Comparison of ENCODE assay signal across 2 fruit fly cellular contexts in the genomic region with DNA sequence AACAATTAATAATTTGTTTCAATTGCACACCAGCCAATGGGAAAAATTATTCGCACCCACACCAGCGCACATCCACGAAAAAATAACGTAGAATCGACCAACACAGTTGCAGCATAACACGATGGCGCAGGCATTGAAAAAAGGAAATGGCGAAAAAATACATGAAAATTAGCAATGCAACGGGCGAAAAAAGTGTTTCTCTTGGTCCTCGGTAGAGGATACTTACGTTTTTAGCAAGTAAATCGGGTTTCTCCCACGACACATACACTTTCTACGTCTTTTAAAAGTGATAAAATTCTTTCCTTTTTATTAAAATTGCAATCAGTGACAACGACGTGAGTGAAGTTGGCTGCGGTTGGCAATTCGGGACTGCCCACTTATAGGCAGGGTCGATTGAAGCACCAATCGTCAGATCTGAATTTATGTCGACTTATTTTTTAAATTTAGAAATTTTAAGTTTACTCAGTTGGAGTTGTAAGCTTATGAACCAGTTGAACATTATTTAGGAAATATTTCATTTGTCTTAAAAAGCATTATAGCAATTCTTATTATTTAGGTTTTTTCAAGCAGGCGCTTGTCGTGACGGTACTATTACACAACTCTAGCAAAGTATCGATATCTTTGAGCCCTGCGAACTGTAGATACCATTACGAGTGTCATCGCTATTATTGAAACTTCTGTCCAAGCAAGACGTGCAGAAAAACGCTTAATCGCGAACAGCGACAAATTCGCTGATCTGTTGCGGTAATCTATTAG.
TF ChIP-seq lines count a peak whose summit lies in the region.

A gene (minus strand): TSS at position 352 of the 756 bp plus-strand sequence.
A gene (plus strand): TSS at position 661 of the 756 bp plus-strand sequence.

TF ChIP-seq in whole organism, embryonic, 481 proteins besides CTCF, POLR2A, EP300 and RAD21 (continued from another document and continues in another):
- TF ChIP-seq Six4 (GFP tag; optimal IDR thresholded peaks at IDR 0.05; lab: Kevin White, UChicago) (peak; percentile 76), CG12219 (GFP tag; optimal IDR thresholded peaks at IDR 0.05; lab: Kevin White, UChicago) (peak; percentile 73), CG2889 (GFP tag; IDR thresholded peaks at IDR 0.05; lab: Robert Waterston, UW) (peak; percentile 82), CG1024 (GFP tag; IDR thresholded peaks at IDR 0.05; lab: Robert Waterston, UW) (peak; percentile 85), Camta (GFP tag; optimal IDR thresholded peaks at IDR 0.05; lab: Kevin White, UChicago) (peak; percentile 95), CG8478 (optimal IDR thresholded peaks at IDR 0.05; lab: Kevin White, UChicago) (no peak), prd (optimal IDR thresholded peaks at IDR 0.05; lab: Kevin White, UChicago) (no peak), prd (GFP tag; IDR thresholded peaks at IDR 0.05; lab: Robert Waterston, UW) (peak; percentile 89), CG32767 (GFP tag; IDR thresholded peaks at IDR 0.05; lab: Robert Waterston, UW) (peak; percentile 77), ind (GFP tag; optimal IDR thresholded peaks at IDR 0.05; lab: Kevin White, UChicago) (peak; percentile 90), tx (GFP tag; optimal IDR thresholded peaks at IDR 0.05; lab: Kevin White, UChicago) (peak; percentile 82), nau (GFP tag; optimal IDR thresholded peaks at IDR 0.05; lab: Kevin White, UChicago) (no peak), CG17568 (GFP tag; optimal IDR thresholded peaks at IDR 0.05; lab: Kevin White, UChicago) (peak; percentile 88), Bteb2 (GFP tag; optimal IDR thresholded peaks at IDR 0.05; lab: Kevin White, UChicago) (peak; percentile 91), CG3847 (GFP tag; IDR thresholded peaks at IDR 0.05; lab: Robert Waterston, UW) (peak; percentile 93), ftz-f1 (GFP tag; optimal IDR thresholded peaks at IDR 0.05; lab: Kevin White, UChicago) (peak; percentile 82), Ets97D (GFP tag; optimal IDR thresholded peaks at IDR 0.05; lab: Kevin White, UChicago) (peak; percentile 99), CG43689 (GFP tag; IDR thresholded peaks at IDR 0.05; lab: Robert Waterston, UW) (peak; percentile 70), CG2875 (GFP tag; optimal IDR thresholded peaks at IDR 0.05; lab: Kevin White, UChicago) (peak; percentile 86), stc (GFP tag; IDR thresholded peaks at IDR 0.05; lab: Robert Waterston, UW) (peak; percentile 83), Awh (GFP tag; IDR thresholded peaks at IDR 0.05; lab: Robert Waterston, UW) (peak; percentile 87), CG2678 (tag; optimal IDR thresholded peaks at IDR 0.05; lab: Kevin White, UChicago) (peak; percentile 89), Sox102F (GFP tag; optimal IDR thresholded peaks at IDR 0.05; lab: Kevin White, UChicago) (peak; percentile 80), gt (GFP tag; IDR thresholded peaks at IDR 0.05; lab: Robert Waterston, UW) (peak; percentile 82), Sin3A (optimal IDR thresholded peaks at IDR 0.05; lab: Kevin White, UChicago) (peak; percentile 97), CG12236 (GFP tag; optimal IDR thresholded peaks at IDR 0.05; lab: Kevin White, UChicago) (peak; percentile 86), Dbx (GFP tag; IDR thresholded peaks at IDR 0.05; lab: Robert Waterston, UW) (peak; percentile 93), slbo (GFP tag; IDR thresholded peaks at IDR 0.05; lab: Robert Waterston, UW) (peak; percentile 93), Neu2 (GFP tag; optimal IDR thresholded peaks at IDR 0.05; lab: Kevin White, UChicago; ENCODE audit: borderline replicate concordance) (peak; percentile 91), CG11504 (tag; optimal IDR thresholded peaks at IDR 0.05; lab: Kevin White, UChicago) (peak; percentile 87), nerfin-1 (tag; optimal IDR thresholded peaks at IDR 0.05; lab: Kevin White, UChicago) (peak; percentile 90), Lhr (GFP tag; optimal IDR thresholded peaks at IDR 0.05; lab: Kevin White, UChicago) (peak; percentile 93), CG3065 (GFP tag; optimal IDR thresholded peaks at IDR 0.05; lab: Kevin White, UChicago) (peak; percentile 83), CrebB (tag; optimal IDR thresholded peaks at IDR 0.05; lab: Kevin White, UChicago) (peak; percentile 91), Ravus (GFP tag; IDR thresholded peaks at IDR 0.05; lab: Robert Waterston, UW) (peak; percentile 43), CG7556 (GFP tag; optimal IDR thresholded peaks at IDR 0.05; lab: Kevin White, UChicago) (peak; percentile 86), sima (GFP tag; optimal IDR thresholded peaks at IDR 0.05; lab: Kevin White, UChicago) (peak; percentile 62), CG6689 (GFP tag; IDR thresholded peaks at IDR 0.05; lab: Robert Waterston, UW) (peak; percentile 83), HmgZ (tag; optimal IDR thresholded peaks at IDR 0.05; lab: Kevin White, UChicago) (peak; percentile 95), Dip2 (GFP tag; IDR thresholded peaks at IDR 0.05; lab: Robert Waterston, UW) (no peak), Sox100B (GFP tag; optimal IDR thresholded peaks at IDR 0.05; lab: Kevin White, UChicago) (peak; percentile 95), Kr (GFP tag; optimal IDR thresholded peaks at IDR 0.05; lab: Kevin White, UChicago) (peak; percentile 23), Hey (tag; optimal IDR thresholded peaks at IDR 0.05; lab: Kevin White, UChicago) (peak; percentile 93), Bgb (GFP tag; IDR thresholded peaks at IDR 0.05; lab: Robert Waterston, UW; ENCODE audit: partially characterized antibody) (peak; percentile 78), Gug (GFP tag; IDR thresholded peaks at IDR 0.05; lab: Robert Waterston, UW) (peak; percentile 81), sisA (GFP tag; IDR thresholded peaks at IDR 0.05; lab: Robert Waterston, UW) (peak; percentile 82), CG13287 (GFP tag; IDR thresholded peaks at IDR 0.05; lab: Robert Waterston, UW; ENCODE audit: partially characterized antibody) (peak; percentile 89), amos (GFP tag; IDR thresholded peaks at IDR 0.05; lab: Robert Waterston, UW; ENCODE audit: partially characterized antibody) (peak; percentile 80), CG14860 (GFP tag; IDR thresholded peaks at IDR 0.05; lab: Robert Waterston, UW; ENCODE audit: partially characterized antibody) (peak; percentile 81), row (GFP tag; IDR thresholded peaks at IDR 0.05; lab: Robert Waterston, UW) (peak; percentile 95), Dip3 (GFP tag; optimal IDR thresholded peaks at IDR 0.05; lab: Kevin White, UChicago) (peak; percentile 95), Gsc (GFP tag; IDR thresholded peaks at IDR 0.05; lab: Robert Waterston, UW) (peak; percentile 35; the same call in 1 of the 2 replicates), CG7839 (tag; optimal IDR thresholded peaks at IDR 0.05; lab: Kevin White, UChicago) (peak; percentile 89), CG12104 (GFP tag; optimal IDR thresholded peaks at IDR 0.05; lab: Kevin White, UChicago) (peak; percentile 97), zfh2 (GFP tag; optimal IDR thresholded peaks at IDR 0.05; lab: Kevin White, UChicago) (peak; percentile 96), CG10654 (GFP tag; optimal IDR thresholded peaks at IDR 0.05; lab: Kevin White, UChicago) (peak; percentile 90), hbn (GFP tag; IDR thresholded peaks at IDR 0.05; lab: Robert Waterston, UW; ENCODE audit: partially characterized antibody) (peak; percentile 85), CG8281 (tag; optimal IDR thresholded peaks at IDR 0.05; lab: Kevin White, UChicago) (peak; percentile 80), CG11398 (GFP tag; optimal IDR thresholded peaks at IDR 0.05; lab: Kevin White, UChicago) (peak; percentile 87), Optix (GFP tag; IDR thresholded peaks at IDR 0.05; lab: Robert Waterston, UW) (peak; percentile 86)

TF ChIP-seq in whole organism, prepupa, 60 proteins besides CTCF, POLR2A, EP300 and RAD21 (continued from another document):
- peak; percentile 91 for TF ChIP-seq Hr39 (GFP tag; optimal IDR thresholded peaks at IDR 0.05; lab: Kevin White, UChicago)
- TF ChIP-seq topi (GFP tag; optimal IDR thresholded peaks at IDR 0.05; lab: Kevin White, UChicago), result peak; percentile 88
- TF ChIP-seq Smox (GFP tag; optimal IDR thresholded peaks at IDR 0.05; lab: Kevin White, UChicago), result peak; percentile 84
- peak; percentile 69 for TF ChIP-seq fd59A (GFP tag; optimal IDR thresholded peaks at IDR 0.05; lab: Kevin White, UChicago)
- peak; percentile 83 for TF ChIP-seq net (GFP tag; optimal IDR thresholded peaks at IDR 0.05; lab: Kevin White, UChicago)
- peak; percentile 84 for TF ChIP-seq eg (GFP tag; IDR thresholded peaks at IDR 0.05; lab: Robert Waterston, UW)
- TF ChIP-seq CG1621 (tag; optimal IDR thresholded peaks at IDR 0.05; lab: Kevin White, UChicago), result peak; percentile 70
- peak; percentile 85 for TF ChIP-seq Sox102F (GFP tag; optimal IDR thresholded peaks at IDR 0.05; lab: Kevin White, UChicago)
- TF ChIP-seq CG3919 (GFP tag; optimal IDR thresholded peaks at IDR 0.05; lab: Kevin White, UChicago), result peak; percentile 91
- TF ChIP-seq CG6792 (GFP tag; optimal IDR thresholded peaks at IDR 0.05; lab: Kevin White, UChicago), result peak; percentile 79
- TF ChIP-seq CG7368 (GFP tag; optimal IDR thresholded peaks at IDR 0.05; lab: Kevin White, UChicago), result peak; percentile 81
- TF ChIP-seq Ets21C (GFP tag; optimal IDR thresholded peaks at IDR 0.05; lab: Kevin White, UChicago), result peak; percentile 84
- peak; percentile 75 for TF ChIP-seq CG10669 (GFP tag; optimal IDR thresholded peaks at IDR 0.05; lab: Kevin White, UChicago)
- TF ChIP-seq Sox14 (GFP tag; optimal IDR thresholded peaks at IDR 0.05; lab: Kevin White, UChicago), result peak; percentile 88
